Fruit fly (Drosophila melanogaster) whole organism, embryonic: ENCODE measurements around the gene NfI.

Source experiments
- BtbVII ChIP-seq: fragments of 200-800 bp; sonication (Bioruptor generic); optimal IDR thresholded peaks from 3 replicates; lab custom pipeline; 2017; ENCODE audit warnings: missing biosample characterization, mild to moderate bottlenecking, missing genetic modification characterization
- CG12236 ChIP-seq: fragments of 200-800 bp; sonication (Bioruptor generic); optimal IDR thresholded peaks from 2 replicates; lab custom pipeline; 2016; ENCODE audit warnings: missing biosample characterization, missing genetic modification characterization
- CG12942 ChIP-seq: fragments of 200-800 bp; sonication (Bioruptor generic); optimal IDR thresholded peaks from 3 replicates; lab custom pipeline; 2016; ENCODE audit warnings: missing biosample characterization, missing genetic modification characterization
- CG14014 ChIP-seq: fragments of 200-800 bp; sonication (Bioruptor generic); IDR thresholded peaks from 2 replicates; pipeline ENCODE4 v1.3.6; 2022; ENCODE audit warnings: missing biosample characterization, missing genetic modification characterization
- CG14667 ChIP-seq: fragments of 200-800 bp; sonication (Bioruptor generic); IDR thresholded peaks from 2 replicates; pipeline ENCODE4 v1.3.6; 2022; ENCODE audit warnings: missing biosample characterization, missing genetic modification characterization
- CG14965 ChIP-seq: fragments of 200-800 bp; sonication (Bioruptor generic); optimal IDR thresholded peaks from 2 replicates; lab custom pipeline; 2016; ENCODE audit warnings: missing biosample characterization, missing genetic modification characterization, borderline replicate concordance
- CG17568 ChIP-seq: fragments of 200-800 bp; sonication (Bioruptor generic); optimal IDR thresholded peaks from 2 replicates; lab custom pipeline; 2018; ENCODE audit warnings: missing biosample characterization, mild to moderate bottlenecking, missing genetic modification characterization, moderate library complexity
- CG2120 ChIP-seq: fragments of 200-800 bp; sonication (Bioruptor generic); optimal IDR thresholded peaks from 3 replicates; lab custom pipeline; 2016; ENCODE audit warnings: missing biosample characterization, missing genetic modification characterization
- CG3163 ChIP-seq: fragments of 200-800 bp; sonication (Bioruptor generic); optimal IDR thresholded peaks from 3 replicates; lab custom pipeline; 2016; ENCODE audit warnings: missing biosample characterization, missing genetic modification characterization
- CG3407 ChIP-seq: fragments of 200-800 bp; sonication (Bioruptor generic); optimal IDR thresholded peaks from 2 replicates; lab custom pipeline; 2018; ENCODE audit warnings: missing biosample characterization, mild to moderate bottlenecking, missing genetic modification characterization
- CG4282 ChIP-seq: fragments of 200-800 bp; sonication (Bioruptor generic); optimal IDR thresholded peaks from 2 replicates; lab custom pipeline; 2016; ENCODE audit warnings: missing biosample characterization, missing genetic modification characterization
- CG4328 ChIP-seq: fragments of 200-800 bp; sonication (Bioruptor generic); optimal IDR thresholded peaks from 3 replicates; lab custom pipeline; 2017; ENCODE audit warnings: missing biosample characterization, missing genetic modification reagents, missing genetic modification characterization
- CG6683 ChIP-seq: fragments of 200-800 bp; sonication (Bioruptor generic); optimal IDR thresholded peaks from 2 replicates; lab custom pipeline; 2017; ENCODE audit warnings: missing biosample characterization, mild to moderate bottlenecking, missing genetic modification characterization, missing genetic modification reagents
- CG6689 ChIP-seq: fragments of 200-800 bp; sonication (Bioruptor generic); IDR thresholded peaks from 2 replicates; pipeline ENCODE4 v1.3.6; 2022; ENCODE audit warnings: missing biosample characterization, missing genetic modification characterization
- CG8089 ChIP-seq: fragments of 200-800 bp; sonication (Bioruptor generic); optimal IDR thresholded peaks from 3 replicates; lab custom pipeline; 2016; ENCODE audit warnings: missing biosample characterization, missing genetic modification characterization
- CG8388 ChIP-seq: fragments of 200-800 bp; sonication (Bioruptor generic); optimal IDR thresholded peaks from 2 replicates; lab custom pipeline; 2019; ENCODE audit warnings: missing biosample characterization, mild to moderate bottlenecking, missing genetic modification characterization, moderate library complexity
- CG9215 ChIP-seq: fragments of 200-800 bp; sonication (Bioruptor generic); IDR thresholded peaks from 2 replicates; pipeline ENCODE4 v1.3.6; 2022; ENCODE audit warnings: missing biosample characterization, missing genetic modification characterization
- Camta ChIP-seq: fragments of 200-800 bp; sonication (Bioruptor generic); optimal IDR thresholded peaks from 2 replicates; lab custom pipeline; 2016; ENCODE audit warnings: missing biosample characterization, missing genetic modification characterization
- E2f1 ChIP-seq: fragments of 200-800 bp; sonication (Bioruptor generic); IDR thresholded peaks from 2 replicates; pipeline ENCODE4 v1.3.6; 2022; ENCODE audit warnings: missing biosample characterization, missing genetic modification characterization
- Hsf ChIP-seq: fragments of 200-800 bp; sonication (Bioruptor generic); optimal IDR thresholded peaks from 3 replicates; lab custom pipeline; 2016; ENCODE audit warnings: missing biosample characterization, missing genetic modification characterization
- Lim3 ChIP-seq: fragments of 200-800 bp; sonication (Bioruptor generic); IDR thresholded peaks from 2 replicates; pipeline ENCODE4 v1.3.6; 2022; ENCODE audit warnings: missing biosample characterization, missing genetic modification characterization
- Max ChIP-seq: fragments of 200-800 bp; sonication (Bioruptor generic); optimal IDR thresholded peaks from 2 replicates; lab custom pipeline; 2016; ENCODE audit warnings: missing biosample characterization, mild to moderate bottlenecking, missing genetic modification characterization
- NK7.1 ChIP-seq: fragments of 200-800 bp; sonication (Bioruptor generic); optimal IDR thresholded peaks from 3 replicates; lab custom pipeline; 2016; ENCODE audit warnings: missing biosample characterization, missing genetic modification characterization
- Nf-YB ChIP-seq: fragments of 200-800 bp; sonication (Bioruptor generic); optimal IDR thresholded peaks from 3 replicates; lab custom pipeline; 2019; ENCODE audit warnings: missing biosample characterization, mild to moderate bottlenecking, missing genetic modification characterization, moderate library complexity
- Oli ChIP-seq: fragments of 200-800 bp; sonication (Bioruptor generic); optimal IDR thresholded peaks from 2 replicates; lab custom pipeline; 2018; ENCODE audit warnings: missing biosample characterization, mild to moderate bottlenecking, missing genetic modification characterization, moderate library complexity
- Scr ChIP-seq: fragments of 200-800 bp; sonication (Bioruptor generic); IDR thresholded peaks from 2 replicates; pipeline ENCODE4 v1.3.6; 2022; ENCODE audit warnings: missing biosample characterization, missing genetic modification characterization; ENCODE audit not compliant: partially characterized antibody
- Six4 ChIP-seq: fragments of 200-800 bp; sonication (Bioruptor generic); optimal IDR thresholded peaks from 2 replicates; lab custom pipeline; 2016; ENCODE audit warnings: missing biosample characterization, missing genetic modification characterization
- Sry-β ChIP-seq: fragments of 200-800 bp; sonication (Bioruptor generic); optimal IDR thresholded peaks from 2 replicates; lab custom pipeline; 2018; ENCODE audit warnings: missing biosample characterization, mild to moderate bottlenecking, missing genetic modification characterization, moderate library complexity
- Ssrp ChIP-seq: fragments of 200-800 bp; sonication (Bioruptor generic); optimal IDR thresholded peaks from 2 replicates; lab custom pipeline; 2018; ENCODE audit warnings: missing biosample characterization, mild to moderate bottlenecking, missing genetic modification characterization, moderate library complexity
- Trl ChIP-seq, 3 experiments: fragments of >200 bp in 2 of 3; fragments of 200-800 bp in 1 of 3; sonication (Bioruptor generic) in 1 of 3; optimal IDR thresholded peaks; 2 replicates in 1 of 3; 3 replicates in 2 of 3; lab custom pipeline; 2016 to 2017; ENCODE audit warnings: missing biosample characterization in 1 of 3, missing genetic modification characterization in 1 of 3
- chm ChIP-seq: fragments of 200-800 bp; sonication (Bioruptor generic); IDR thresholded peaks from 2 replicates; pipeline ENCODE4 v1.3.6; 2022; ENCODE audit warnings: missing biosample characterization, missing genetic modification characterization
- dan ChIP-seq: fragments of 200-800 bp; sonication (Bioruptor generic); IDR thresholded peaks from 2 replicates; pipeline ENCODE4 v1.3.6; 2022; ENCODE audit warnings: missing biosample characterization, missing genetic modification characterization
- dmrt11E ChIP-seq: fragments of 200-800 bp; sonication (Bioruptor generic); optimal IDR thresholded peaks from 3 replicates; lab custom pipeline; 2018; ENCODE audit warnings: missing biosample characterization, mild to moderate bottlenecking, missing genetic modification characterization, moderate library complexity
- dmrt99B ChIP-seq: fragments of 200-800 bp; sonication (Bioruptor generic); optimal IDR thresholded peaks from 2 replicates; lab custom pipeline; 2018; ENCODE audit warnings: missing biosample characterization, mild to moderate bottlenecking, missing genetic modification characterization, moderate library complexity
- eve ChIP-seq, 2 experiments: fragments of >200 bp; optimal IDR thresholded peaks; 2 replicates each; lab custom pipeline; 2017; ENCODE audit warnings: missing biosample characterization in 2 of 2, missing genetic modification characterization in 2 of 2
- exex ChIP-seq: fragments of 200-800 bp; sonication (Bioruptor generic); optimal IDR thresholded peaks from 4 replicates; lab custom pipeline; 2018; ENCODE audit warnings: missing biosample characterization, mild to moderate bottlenecking, missing genetic modification characterization, moderate library complexity
- eyg ChIP-seq: fragments of 200-800 bp; sonication (Bioruptor generic); optimal IDR thresholded peaks from 3 replicates; lab custom pipeline; 2016; ENCODE audit warnings: missing biosample characterization, missing genetic modification characterization
- fru ChIP-seq: fragments of >200 bp; optimal IDR thresholded peaks from 2 replicates; lab custom pipeline; 2017
- fu2 ChIP-seq: fragments of 200-800 bp; sonication (Bioruptor generic); optimal IDR thresholded peaks from 2 replicates; lab custom pipeline; 2016; ENCODE audit warnings: missing biosample characterization, missing genetic modification characterization
- grn ChIP-seq: fragments of 200-800 bp; sonication (Bioruptor generic); optimal IDR thresholded peaks from 3 replicates; lab custom pipeline; 2017; ENCODE audit warnings: missing biosample characterization, missing genetic modification characterization
- insv ChIP-seq, 2 experiments: fragments of 200-800 bp; sonication (Bioruptor generic); optimal IDR thresholded peaks; 3 replicates each; lab custom pipeline; 2016 to 2018; ENCODE audit warnings: missing biosample characterization in 2 of 2, missing genetic modification characterization in 2 of 2
- jing ChIP-seq: fragments of 200-800 bp; sonication (Bioruptor generic); optimal IDR thresholded peaks from 2 replicates; lab custom pipeline; 2018; ENCODE audit warnings: missing biosample characterization, mild to moderate bottlenecking, missing genetic modification characterization
- kni ChIP-seq: fragments of 200-800 bp; sonication (Bioruptor generic); optimal IDR thresholded peaks from 3 replicates; lab custom pipeline; 2017; ENCODE audit warnings: mild to moderate bottlenecking, missing biosample characterization, missing genetic modification reagents, missing genetic modification characterization
- lola ChIP-seq, 3 experiments: fragments of >200 bp in 2 of 3; fragments of 200-800 bp in 1 of 3; sonication (Bioruptor generic) in 1 of 3; optimal IDR thresholded peaks; 2 replicates each; lab custom pipeline; 2017 to 2019; ENCODE audit warnings: missing biosample characterization in 3 of 3, missing genetic modification characterization in 3 of 3, mild to moderate bottlenecking in 1 of 3, moderate library complexity in 1 of 3
- oc ChIP-seq: fragments of 200-800 bp; sonication (Bioruptor generic); optimal IDR thresholded peaks from 2 replicates; lab custom pipeline; 2018; ENCODE audit warnings: missing biosample characterization, mild to moderate bottlenecking, missing genetic modification characterization, moderate library complexity
- odd ChIP-seq: fragments of 200-800 bp; sonication (Bioruptor generic); optimal IDR thresholded peaks from 2 replicates; lab custom pipeline; 2017; ENCODE audit warnings: missing biosample characterization, mild to moderate bottlenecking, missing genetic modification characterization
- pum ChIP-seq: fragments of 200-800 bp; sonication (Bioruptor generic); optimal IDR thresholded peaks from 2 replicates; lab custom pipeline; 2016; ENCODE audit warnings: missing biosample characterization, missing genetic modification characterization
- sens-2 ChIP-seq: fragments of 200-800 bp; sonication (Bioruptor generic); IDR thresholded peaks from 2 replicates; pipeline ENCODE4 v1.3.6; 2022; ENCODE audit warnings: missing biosample characterization, missing genetic modification characterization
- ssp ChIP-seq: fragments of 200-800 bp; sonication (Bioruptor generic); IDR thresholded peaks from 2 replicates; pipeline ENCODE4 v1.3.6; 2022; ENCODE audit warnings: missing biosample characterization, missing genetic modification characterization
- tio ChIP-seq: fragments of 200-800 bp; sonication (Bioruptor generic); optimal IDR thresholded peaks from 2 replicates; lab custom pipeline; 2017; ENCODE audit warnings: missing biosample characterization, missing genetic modification characterization, inconsistent platforms
- ttk ChIP-seq: fragments of 200-800 bp; sonication (Bioruptor generic); IDR thresholded peaks from 2 replicates; pipeline ENCODE4 v2.1.2; 2022; ENCODE audit warnings: missing biosample characterization, missing genetic modification characterization
- unc-4 ChIP-seq: fragments of 200-800 bp; sonication (Bioruptor generic); IDR thresholded peaks from 2 replicates; pipeline ENCODE4 v1.3.6; 2022; ENCODE audit warnings: missing biosample characterization, missing genetic modification characterization; ENCODE audit not compliant: partially characterized antibody

The NfI gene

dm6 chr4:225824-226223 is 50.3 kb downstream of the NfI start (continued):
- TF ChIP-seq jing (GFP tag; lab: Kevin White, UChicago) (no peak), CG14965 (no peak), lola (GFP tag; optimal IDR thresholded peaks at IDR 0.05; lab: Kevin White, UChicago) (peak in 1 of 3 experiments; percentile 42), Six4 (GFP tag; lab: Kevin White, UChicago) (no peak), Camta (no peak), Scr (no peak), odd (GFP tag; lab: Kevin White, UChicago) (peak; percentile 46), eyg (peak; percentile 44), unc-4 (GFP tag; lab: Robert Waterston, UW) (no peak), Lim3 (GFP tag; lab: Robert Waterston, UW) (no peak), Sry-β (GFP tag; lab: Kevin White, UChicago) (peak; percentile 3), E2f1 (GFP tag; lab: Robert Waterston, UW) (no peak), CG8089 (GFP tag; lab: Kevin White, UChicago) (no peak), dan (GFP tag; lab: Robert Waterston, UW) (no peak), CG2120 (GFP tag; lab: Kevin White, UChicago) (no peak), eve (GFP tag; optimal IDR thresholded peaks at IDR 0.05; lab: Kevin White, UChicago) (peak in 1 of 2 experiments; percentile 82), CG4328 (GFP tag; lab: Kevin White, UChicago) (peak; percentile 53), Max (GFP tag; lab: Kevin White, UChicago) (peak; percentile 8), NK7.1 (GFP tag; lab: Kevin White, UChicago) (no peak), chm (GFP tag; lab: Robert Waterston, UW) (no peak), CG3407 (GFP tag; lab: Kevin White, UChicago) (peak; percentile 32), exex (no peak), CG8388 (no peak), BtbVII (peak; percentile 23), Hsf (GFP tag; lab: Kevin White, UChicago) (no peak), sens-2 (GFP tag; lab: Robert Waterston, UW) (no peak), dmrt11E (peak; percentile 52), tio (GFP tag; lab: Kevin White, UChicago) (no peak), grn (GFP tag; lab: Kevin White, UChicago) (no peak), pum (GFP tag; lab: Kevin White, UChicago) (no peak), ssp (no peak), CG6689 (GFP tag; lab: Robert Waterston, UW) (no peak), CG9215 (GFP tag; lab: Robert Waterston, UW) (no peak), fru (no peak), CG6683 (GFP tag; lab: Kevin White, UChicago) (no peak), Oli (tag; lab: Kevin White, UChicago) (no peak), Nf-YB (GFP tag; lab: Kevin White, UChicago) (no peak), dmrt99B (tag; lab: Kevin White, UChicago) (no peak), Trl (optimal IDR thresholded peaks at IDR 0.05; lab: Kevin White, UChicago) (no peak), Trl (GFP tag; optimal IDR thresholded peaks at IDR 0.05; lab: Kevin White, UChicago) (no peak), CG4282 (GFP tag; lab: Kevin White, UChicago) (no peak), ttk (GFP tag; lab: Robert Waterston, UW) (no peak), CG12236 (GFP tag; lab: Kevin White, UChicago) (peak; percentile 57), CG14667 (no peak), CG12942 (no peak), CG17568 (peak; percentile 77), insv (GFP tag; optimal IDR thresholded peaks at IDR 0.05; lab: Kevin White, UChicago) (no peak), Ssrp (tag; lab: Kevin White, UChicago) (no peak), kni (GFP tag; lab: Kevin White, UChicago) (no peak), CG14014 (peak; percentile 44; the same call in 1 of the 2 replicates), fu2 (GFP tag; lab: Kevin White, UChicago) (no peak), oc (no peak), CG3163 (GFP tag; lab: Kevin White, UChicago) (no peak)
